Fruit fly (Drosophila melanogaster) whole organism, embryonic: ENCODE measurements around the gene MTF-1.

Experiments used
- C15 ChIP-seq: fragments of 200-800 bp; sonication (Bioruptor generic); IDR thresholded peaks from 3 replicates; pipeline ENCODE4 v1.3.6; 2022; ENCODE audit warnings: missing biosample characterization, missing genetic modification characterization
- CG10979 ChIP-seq: fragments of 200-800 bp; sonication (Bioruptor generic); optimal IDR thresholded peaks from 2 replicates; lab custom pipeline; 2018; ENCODE audit warnings: missing biosample characterization, mild to moderate bottlenecking, missing genetic modification characterization, moderate library complexity
- CG11247 ChIP-seq: fragments of 200-800 bp; sonication (Bioruptor generic); IDR thresholded peaks from 2 replicates; pipeline ENCODE4 v1.3.6; 2022; ENCODE audit warnings: missing biosample characterization, missing genetic modification characterization
- CG11504 ChIP-seq: fragments of 200-800 bp; sonication (Bioruptor generic); optimal IDR thresholded peaks from 3 replicates; lab custom pipeline; 2019; ENCODE audit warnings: missing biosample characterization, mild to moderate bottlenecking, missing genetic modification characterization, moderate library complexity
- CG11560 ChIP-seq: fragments of 200-800 bp; sonication (Bioruptor generic); IDR thresholded peaks from 3 replicates; pipeline ENCODE4 v1.3.6; 2022; ENCODE audit warnings: missing biosample characterization, missing genetic modification characterization
- CG12391 ChIP-seq: fragments of 200-800 bp; sonication (Bioruptor generic); optimal IDR thresholded peaks from 3 replicates; lab custom pipeline; 2018; ENCODE audit warnings: missing biosample characterization, mild to moderate bottlenecking, missing genetic modification characterization, moderate library complexity
- CG14710 ChIP-seq: fragments of 200-800 bp; sonication (Bioruptor generic); optimal IDR thresholded peaks from 3 replicates; lab custom pipeline; 2019; ENCODE audit warnings: missing biosample characterization, mild to moderate bottlenecking, missing genetic modification characterization, moderate library complexity
- CG16863 ChIP-seq: fragments of 200-800 bp; sonication (Bioruptor generic); optimal IDR thresholded peaks from 3 replicates; lab custom pipeline; 2016; ENCODE audit warnings: missing biosample characterization, missing genetic modification characterization
- CG17912 ChIP-seq: fragments of 200-800 bp; sonication (Bioruptor generic); optimal IDR thresholded peaks from 2 replicates; lab custom pipeline; 2018; ENCODE audit warnings: missing biosample characterization, mild to moderate bottlenecking, missing genetic modification characterization
- CG31224 ChIP-seq: fragments of 200-800 bp; sonication (Bioruptor generic); IDR thresholded peaks from 2 replicates; pipeline ENCODE4 v1.3.6; 2022; ENCODE audit warnings: missing biosample characterization, missing genetic modification characterization
- CG31441 ChIP-seq: fragments of 200-800 bp; sonication (Bioruptor generic); IDR thresholded peaks from 2 replicates; pipeline ENCODE4 v1.3.6; 2022; ENCODE audit warnings: missing biosample characterization, missing genetic modification characterization
- CG3163 ChIP-seq: fragments of 200-800 bp; sonication (Bioruptor generic); optimal IDR thresholded peaks from 3 replicates; lab custom pipeline; 2016; ENCODE audit warnings: missing biosample characterization, missing genetic modification characterization
- CG34376 ChIP-seq: fragments of 200-800 bp; sonication (Bioruptor generic); optimal IDR thresholded peaks from 2 replicates; lab custom pipeline; 2018; ENCODE audit warnings: missing biosample characterization, mild to moderate bottlenecking, missing genetic modification characterization
- CG4328 ChIP-seq: fragments of 200-800 bp; sonication (Bioruptor generic); optimal IDR thresholded peaks from 3 replicates; lab custom pipeline; 2017; ENCODE audit warnings: missing biosample characterization, missing genetic modification reagents, missing genetic modification characterization
- CG6765 ChIP-seq: fragments of 200-800 bp; sonication (Bioruptor generic); optimal IDR thresholded peaks from 3 replicates; lab custom pipeline; 2017; ENCODE audit warnings: missing biosample characterization, mild to moderate bottlenecking, missing genetic modification characterization
- CG7745 ChIP-seq: fragments of 200-800 bp; sonication (Bioruptor generic); optimal IDR thresholded peaks from 2 replicates; lab custom pipeline; 2018; ENCODE audit warnings: missing biosample characterization, mild to moderate bottlenecking, missing genetic modification characterization, moderate library complexity
- CG9609 ChIP-seq: fragments of 200-800 bp; sonication (Bioruptor generic); optimal IDR thresholded peaks from 3 replicates; lab custom pipeline; 2016; ENCODE audit warnings: missing biosample characterization, missing genetic modification characterization
- CHES-1-like ChIP-seq: fragments of 200-800 bp; sonication (Bioruptor generic); optimal IDR thresholded peaks from 2 replicates; lab custom pipeline; 2016; ENCODE audit warnings: missing biosample characterization, missing genetic modification characterization
- Doc2 ChIP-seq: fragments of 200-800 bp; sonication (Bioruptor generic); IDR thresholded peaks from 2 replicates; pipeline ENCODE4 v1.3.6; 2022; ENCODE audit warnings: missing biosample characterization, missing genetic modification characterization
- E2f1 ChIP-seq: fragments of 200-800 bp; sonication (Bioruptor generic); IDR thresholded peaks from 2 replicates; pipeline ENCODE4 v1.3.6; 2022; ENCODE audit warnings: missing biosample characterization, missing genetic modification characterization
- HHEX ChIP-seq: fragments of 200-800 bp; sonication (Bioruptor generic); optimal IDR thresholded peaks from 3 replicates; lab custom pipeline; 2017; ENCODE audit warnings: missing biosample characterization, mild to moderate bottlenecking, missing genetic modification characterization, missing genetic modification reagents
- Hand ChIP-seq: fragments of 200-800 bp; sonication (Bioruptor generic); optimal IDR thresholded peaks from 2 replicates; lab custom pipeline; 2017; ENCODE audit warnings: mild to moderate bottlenecking, missing biosample characterization, missing genetic modification reagents, missing genetic modification characterization
- Hsf ChIP-seq: fragments of 200-800 bp; sonication (Bioruptor generic); optimal IDR thresholded peaks from 3 replicates; lab custom pipeline; 2016; ENCODE audit warnings: missing biosample characterization, missing genetic modification characterization
- Lhr ChIP-seq: fragments of 200-800 bp; sonication (Bioruptor generic); optimal IDR thresholded peaks from 3 replicates; lab custom pipeline; 2017; ENCODE audit warnings: mild to moderate bottlenecking, missing biosample characterization, missing genetic modification reagents, missing genetic modification characterization
- Max ChIP-seq: fragments of 200-800 bp; sonication (Bioruptor generic); optimal IDR thresholded peaks from 2 replicates; lab custom pipeline; 2016; ENCODE audit warnings: missing biosample characterization, mild to moderate bottlenecking, missing genetic modification characterization
- Meics ChIP-seq: fragments of 200-800 bp; sonication (Bioruptor generic); optimal IDR thresholded peaks from 2 replicates; lab custom pipeline; 2017; ENCODE audit warnings: missing biosample characterization, mild to moderate bottlenecking, missing genetic modification characterization
- Myb ChIP-seq: fragments of 200-800 bp; sonication (Bioruptor generic); optimal IDR thresholded peaks from 2 replicates; lab custom pipeline; 2016; ENCODE audit warnings: missing biosample characterization, missing genetic modification characterization
- Opbp ChIP-seq: fragments of 200-800 bp; sonication (Bioruptor generic); IDR thresholded peaks from 3 replicates; pipeline ENCODE4 v1.3.6; 2022; ENCODE audit warnings: missing biosample characterization, missing genetic modification characterization; ENCODE audit not compliant: partially characterized antibody
- Ptx1 ChIP-seq: fragments of 200-800 bp; sonication (Bioruptor generic); IDR thresholded peaks from 2 replicates; pipeline ENCODE4 v1.3.6; 2022; ENCODE audit warnings: missing biosample characterization, missing genetic modification characterization
- Xbp1 ChIP-seq: fragments of 200-800 bp; sonication (Bioruptor generic); optimal IDR thresholded peaks from 3 replicates; lab custom pipeline; 2016; ENCODE audit warnings: missing biosample characterization, mild to moderate bottlenecking, missing genetic modification characterization
- Xrp1 ChIP-seq: fragments of 200-800 bp; sonication (Bioruptor generic); IDR thresholded peaks from 2 replicates; pipeline ENCODE4 v1.3.6; 2022; ENCODE audit warnings: missing biosample characterization, missing genetic modification characterization
- aop ChIP-seq: fragments of 200-800 bp; sonication (Bioruptor generic); IDR thresholded peaks from 2 replicates; pipeline ENCODE4 v1.3.6; 2022; ENCODE audit warnings: missing biosample characterization, missing genetic modification characterization
- cato ChIP-seq: fragments of 200-800 bp; sonication (Bioruptor generic); optimal IDR thresholded peaks from 2 replicates; lab custom pipeline; 2016; ENCODE audit warnings: missing biosample characterization, missing genetic modification characterization, borderline replicate concordance
- caup ChIP-seq: fragments of 200-800 bp; sonication (Bioruptor generic); optimal IDR thresholded peaks from 3 replicates; lab custom pipeline; 2017; ENCODE audit warnings: missing biosample characterization, mild to moderate bottlenecking, missing genetic modification characterization, moderate library complexity; ENCODE audit not compliant: severe bottlenecking
- dmrt11E ChIP-seq: fragments of 200-800 bp; sonication (Bioruptor generic); optimal IDR thresholded peaks from 3 replicates; lab custom pipeline; 2018; ENCODE audit warnings: missing biosample characterization, mild to moderate bottlenecking, missing genetic modification characterization, moderate library complexity
- eve ChIP-seq, 2 experiments: fragments of >200 bp; optimal IDR thresholded peaks; 2 replicates each; lab custom pipeline; 2017; ENCODE audit warnings: missing biosample characterization in 2 of 2, missing genetic modification characterization in 2 of 2
- ewg ChIP-seq: fragments of 200-800 bp; sonication (Bioruptor generic); optimal IDR thresholded peaks from 3 replicates; lab custom pipeline; 2017; ENCODE audit warnings: mild to moderate bottlenecking, missing biosample characterization, missing genetic modification reagents, missing genetic modification characterization
- hbn ChIP-seq: fragments of 200-800 bp; sonication (Bioruptor generic); IDR thresholded peaks from 2 replicates; pipeline ENCODE4 v1.3.6; 2022; ENCODE audit warnings: missing biosample characterization, missing genetic modification characterization; ENCODE audit not compliant: partially characterized antibody
- hth ChIP-seq: fragments of >200 bp; optimal IDR thresholded peaks from 2 replicates; lab custom pipeline; 2017; ENCODE audit warnings: inconsistent platforms
- ind ChIP-seq: fragments of 200-800 bp; sonication (Bioruptor generic); optimal IDR thresholded peaks from 3 replicates; lab custom pipeline; 2016; ENCODE audit warnings: missing biosample characterization, missing genetic modification characterization
- insv ChIP-seq, 2 experiments: fragments of 200-800 bp; sonication (Bioruptor generic); optimal IDR thresholded peaks; 3 replicates each; lab custom pipeline; 2016 to 2018; ENCODE audit warnings: missing biosample characterization in 2 of 2, missing genetic modification characterization in 2 of 2
- peb ChIP-seq: fragments of 200-800 bp; sonication (Bioruptor generic); IDR thresholded peaks from 2 replicates; pipeline ENCODE4 v1.3.6; 2022; ENCODE audit warnings: missing biosample characterization, missing genetic modification characterization
- pfk ChIP-seq: fragments of 200-800 bp; sonication (Bioruptor generic); optimal IDR thresholded peaks from 2 replicates; lab custom pipeline; 2018; ENCODE audit warnings: missing biosample characterization, mild to moderate bottlenecking, missing genetic modification characterization, moderate library complexity
- prd ChIP-seq, 3 experiments: fragments of >200 bp in 2 of 3; fragments of 200-800 bp in 1 of 3; sonication (Bioruptor generic) in 1 of 3; optimal IDR thresholded peaks in 2 of 3; IDR thresholded peaks in 1 of 3; 2 replicates in 2 of 3; 3 replicates in 1 of 3; pipeline versions ENCODE4 v1.3.6 to Lab custom; 2017 to 2022; ENCODE audit warnings: missing biosample characterization in 1 of 3, missing genetic modification characterization in 1 of 3
- pros ChIP-seq: fragments of 200-800 bp; sonication (Bioruptor generic); optimal IDR thresholded peaks from 3 replicates; lab custom pipeline; 2019; ENCODE audit warnings: missing biosample characterization, mild to moderate bottlenecking, missing genetic modification characterization, moderate library complexity
- sim ChIP-seq: fragments of 200-800 bp; sonication (Bioruptor generic); IDR thresholded peaks from 2 replicates; pipeline ENCODE4 v1.3.6; 2022; ENCODE audit warnings: missing biosample characterization, missing genetic modification characterization
- sug ChIP-seq: fragments of 200-800 bp; optimal IDR thresholded peaks from 2 replicates; lab custom pipeline; 2019; ENCODE audit warnings: missing biosample characterization, mild to moderate bottlenecking, missing genetic modification characterization, moderate library complexity
- tap ChIP-seq: fragments of 200-800 bp; optimal IDR thresholded peaks from 3 replicates; lab custom pipeline; 2019; ENCODE audit warnings: missing biosample characterization, mild to moderate bottlenecking, missing genetic modification characterization, moderate library complexity
- wdn ChIP-seq: fragments of 200-800 bp; sonication (Bioruptor generic); IDR thresholded peaks from 2 replicates; pipeline ENCODE4 v1.3.6; 2022; ENCODE audit warnings: missing biosample characterization, missing genetic modification characterization
- zfh1 ChIP-seq: fragments of 200-800 bp; sonication (Bioruptor generic); IDR thresholded peaks from 3 replicates; pipeline ENCODE4 v1.3.6; 2022; ENCODE audit warnings: missing biosample characterization, missing genetic modification characterization

MTF-1 gene

dm6 chr3L:9398435-9398981, 31.6 kb upstream of the MTF-1 start (continued):
- TF ChIP-seq eve (GFP tag; optimal IDR thresholded peaks at IDR 0.05; lab: Kevin White, UChicago): no peak
- no peak for TF ChIP-seq Hand (GFP tag; lab: Kevin White, UChicago)
- no peak for TF ChIP-seq CG12391 (tag; lab: Kevin White, UChicago)
- TF ChIP-seq tap (tag; lab: Kevin White, UChicago): no peak
- TF ChIP-seq Opbp (GFP tag; lab: Robert Waterston, UW): 0 out of 3 replicates have a peak, but pooled peaks have one; percentile 13
- no peak for TF ChIP-seq caup (GFP tag; lab: Kevin White, UChicago)
- TF ChIP-seq CHES-1-like (GFP tag; lab: Kevin White, UChicago): no peak
- TF ChIP-seq hth: no peak
- no peak for TF ChIP-seq aop (GFP tag; lab: Robert Waterston, UW)
- TF ChIP-seq hbn (GFP tag; lab: Robert Waterston, UW): no peak
- TF ChIP-seq Max (GFP tag; lab: Kevin White, UChicago): no peak
- TF ChIP-seq CG10979: no peak
- 0 out of 2 replicates have a peak, but pooled peaks have one; percentile 11 for TF ChIP-seq CG11247 (GFP tag; lab: Robert Waterston, UW)
- TF ChIP-seq zfh1 (GFP tag; lab: Robert Waterston, UW): no peak
- no peak for TF ChIP-seq E2f1 (GFP tag; lab: Robert Waterston, UW)
- no peak for TF ChIP-seq CG6765 (GFP tag; lab: Kevin White, UChicago)
- no peak for TF ChIP-seq Xbp1 (GFP tag; lab: Kevin White, UChicago)
- TF ChIP-seq Doc2: no peak
- no peak for TF ChIP-seq CG3163 (GFP tag; lab: Kevin White, UChicago)
- TF ChIP-seq dmrt11E (tag; lab: Kevin White, UChicago): no peak
- no peak for TF ChIP-seq CG31441
- no peak for TF ChIP-seq C15
- TF ChIP-seq CG11504 (tag; lab: Kevin White, UChicago): peak; percentile 14
- no peak for TF ChIP-seq peb (GFP tag; lab: Robert Waterston, UW)
- no peak for TF ChIP-seq Xrp1 (GFP tag; lab: Robert Waterston, UW)
- TF ChIP-seq Meics (GFP tag; lab: Kevin White, UChicago): no peak
- no peak for TF ChIP-seq CG14710 (tag; lab: Kevin White, UChicago)
- TF ChIP-seq sug (tag; lab: Kevin White, UChicago): peak; percentile 30
- no peak for TF ChIP-seq Myb (GFP tag; lab: Kevin White, UChicago)
- TF ChIP-seq ewg (GFP tag; lab: Kevin White, UChicago): no peak
- TF ChIP-seq cato (GFP tag; lab: Kevin White, UChicago): no peak
- TF ChIP-seq CG17912: no peak
- TF ChIP-seq prd (optimal IDR thresholded peaks at IDR 0.05; lab: Kevin White, UChicago): no peak
- peak; percentile 31; the same call in 1 of the 3 replicates for TF ChIP-seq prd (GFP tag; IDR thresholded peaks at IDR 0.05; lab: Robert Waterston, UW)
- no peak for TF ChIP-seq Hsf (GFP tag; lab: Kevin White, UChicago)
- no peak for TF ChIP-seq CG31224 (GFP tag; lab: Robert Waterston, UW)
- no peak for TF ChIP-seq CG16863 (GFP tag; lab: Kevin White, UChicago)
- no peak for TF ChIP-seq Ptx1
- TF ChIP-seq CG4328: no peak
- peak; percentile 16 for TF ChIP-seq HHEX (GFP tag; lab: Kevin White, UChicago)
- TF ChIP-seq ind (GFP tag; lab: Kevin White, UChicago): no peak
- TF ChIP-seq CG34376 (GFP tag; lab: Kevin White, UChicago): no peak
- no peak for TF ChIP-seq CG7745 (tag; lab: Kevin White, UChicago)
- TF ChIP-seq insv (GFP tag; optimal IDR thresholded peaks at IDR 0.05; lab: Kevin White, UChicago): no peak
- TF ChIP-seq wdn: no peak
- TF ChIP-seq CG11560: no peak
- TF ChIP-seq pfk (GFP tag; lab: Kevin White, UChicago): no peak
- TF ChIP-seq Lhr (GFP tag; lab: Kevin White, UChicago): no peak
- TF ChIP-seq CG9609 (GFP tag; lab: Kevin White, UChicago): no peak
- no peak for TF ChIP-seq pros (GFP tag; lab: Kevin White, UChicago)
- TF ChIP-seq sim (GFP tag; lab: Robert Waterston, UW): no peak
